Fruit fly (Drosophila melanogaster): ENCODE data around the gene CG8892.

Gene CG8892

dm6 chr2L:4981278-4981966 lies at the start of gene CG8892, which contains the start of gene CG34126:
TSS of gene CG8892 (minus strand) at chr2L:4981592.
TSS of gene CG34126 (plus strand) at chr2L:4981614.
- TF ChIP-seq Hr96 (GFP tag; optimal IDR thresholded peaks at IDR 0.05): peak; percentile 96
- TF ChIP-seq cic (GFP tag; optimal IDR thresholded peaks at IDR 0.05): peak; percentile 89
- no peak for TF ChIP-seq cnc (optimal IDR thresholded peaks at IDR 0.05)
- peak; percentile 97 for TF ChIP-seq Mnt (GFP tag; optimal IDR thresholded peaks at IDR 0.05)
- peak; percentile 99 for TF ChIP-seq ovo (GFP tag; optimal IDR thresholded peaks at IDR 0.05)
- peak; percentile 99 for TF ChIP-seq CG11617 (GFP tag; optimal IDR thresholded peaks at IDR 0.05)
- peak; percentile 96 for TF ChIP-seq CG33017 (tag; optimal IDR thresholded peaks at IDR 0.05)
- peak; percentile 95 for TF ChIP-seq bab1 (GFP tag; optimal IDR thresholded peaks at IDR 0.05)
- peak; percentile 98 for TF ChIP-seq CG7101 (tag; optimal IDR thresholded peaks at IDR 0.05)
- TF ChIP-seq CG7045 (GFP tag; optimal IDR thresholded peaks at IDR 0.05): peak; percentile 97
- TF ChIP-seq toe (GFP tag; optimal IDR thresholded peaks at IDR 0.05): peak; percentile 99
- TF ChIP-seq kay (GFP tag; ENCODE audit: borderline replicate concordance): no peak
- peak; percentile 98 for TF ChIP-seq CG5204 (GFP tag; optimal IDR thresholded peaks at IDR 0.05)
- TF ChIP-seq pad (GFP tag; optimal IDR thresholded peaks at IDR 0.05): peak; percentile 96
- TF ChIP-seq Crg-1 (GFP tag; optimal IDR thresholded peaks at IDR 0.05): peak; percentile 99
- peak; percentile 95 for TF ChIP-seq CG14711 (tag; optimal IDR thresholded peaks at IDR 0.05)
- peak; percentile 90 for TF ChIP-seq tj (GFP tag; optimal IDR thresholded peaks at IDR 0.05)
- TF ChIP-seq CG1620 (GFP tag; optimal IDR thresholded peaks at IDR 0.05): peak; percentile 99
- peak; percentile 99 for TF ChIP-seq Clk (GFP tag; optimal IDR thresholded peaks at IDR 0.05)
- TF ChIP-seq CG12768 (GFP tag; optimal IDR thresholded peaks at IDR 0.05): peak; percentile 99

dm6 chr2L:5030535-5030934 lies 49.1 kb upstream of the CG8892 start:
- TF ChIP-seq CG7101 (tag; optimal IDR thresholded peaks at IDR 0.05) (no peak), kay (GFP tag; ENCODE audit: borderline replicate concordance) (no peak), toe (GFP tag; optimal IDR thresholded peaks at IDR 0.05) (no peak), CG12768 (GFP tag; optimal IDR thresholded peaks at IDR 0.05) (no peak), ovo (GFP tag; optimal IDR thresholded peaks at IDR 0.05) (no peak), cnc (optimal IDR thresholded peaks at IDR 0.05) (no peak), CG33017 (tag; optimal IDR thresholded peaks at IDR 0.05) (no peak), Clk (GFP tag; optimal IDR thresholded peaks at IDR 0.05) (no peak)

- no peak for TF ChIP-seq CG5204 (GFP tag; optimal IDR thresholded peaks at IDR 0.05)
- TF ChIP-seq kay (GFP tag; ENCODE audit: borderline replicate concordance): peak; percentile 33
- no peak for TF ChIP-seq cnc (optimal IDR thresholded peaks at IDR 0.05)
- TF ChIP-seq toe (GFP tag; optimal IDR thresholded peaks at IDR 0.05): no peak
- TF ChIP-seq CG12768 (GFP tag; optimal IDR thresholded peaks at IDR 0.05): no peak
- TF ChIP-seq tj (GFP tag; optimal IDR thresholded peaks at IDR 0.05): peak; percentile 60
- TF ChIP-seq CG33017 (tag; optimal IDR thresholded peaks at IDR 0.05): no peak
- TF ChIP-seq pad (GFP tag; optimal IDR thresholded peaks at IDR 0.05): no peak
- no peak for TF ChIP-seq Clk (GFP tag; optimal IDR thresholded peaks at IDR 0.05)
- TF ChIP-seq Hr96 (GFP tag; optimal IDR thresholded peaks at IDR 0.05): no peak
- no peak for TF ChIP-seq CG14711 (tag; optimal IDR thresholded peaks at IDR 0.05)
- TF ChIP-seq CG1620 (GFP tag; optimal IDR thresholded peaks at IDR 0.05): no peak
- no peak for TF ChIP-seq Mnt (GFP tag; optimal IDR thresholded peaks at IDR 0.05)
Observed at dm6 chr2L:5029809-5030108, 48.4 kb upstream of the CG8892 start.

dm6 chr2L:5029049-5029808 lies 47.8 kb upstream of the CG8892 start, which contains the start of gene Col4a1:
TSS of gene Col4a1 (plus strand) at chr2L:5029609.
- TF ChIP-seq ovo (GFP tag; optimal IDR thresholded peaks at IDR 0.05) (no peak), Clk (GFP tag; optimal IDR thresholded peaks at IDR 0.05) (no peak), CG12768 (GFP tag; optimal IDR thresholded peaks at IDR 0.05) (peak; percentile 49), Mnt (GFP tag; optimal IDR thresholded peaks at IDR 0.05) (peak; percentile 7), toe (GFP tag; optimal IDR thresholded peaks at IDR 0.05) (no peak), cic (GFP tag; optimal IDR thresholded peaks at IDR 0.05) (peak; percentile 72)

dm6 chr2L:5028091-5028490 lies 46.7 kb upstream of the CG8892 start, which contains the start of gene vkg:
TSS of gene vkg (minus strand) at chr2L:5028191.
- no peak for TF ChIP-seq Mnt (GFP tag; optimal IDR thresholded peaks at IDR 0.05)
- TF ChIP-seq ovo (GFP tag; optimal IDR thresholded peaks at IDR 0.05): no peak
- TF ChIP-seq CG7045 (GFP tag; optimal IDR thresholded peaks at IDR 0.05): no peak
- TF ChIP-seq bab1 (GFP tag; optimal IDR thresholded peaks at IDR 0.05): no peak
- no peak for TF ChIP-seq CG11617 (GFP tag; optimal IDR thresholded peaks at IDR 0.05)
- TF ChIP-seq CG1620 (GFP tag; optimal IDR thresholded peaks at IDR 0.05): no peak
- no peak for TF ChIP-seq cnc (optimal IDR thresholded peaks at IDR 0.05)
- no peak for TF ChIP-seq toe (GFP tag; optimal IDR thresholded peaks at IDR 0.05)
- no peak for TF ChIP-seq CG14711 (tag; optimal IDR thresholded peaks at IDR 0.05)
- TF ChIP-seq kay (GFP tag; ENCODE audit: borderline replicate concordance): no peak
- no peak for TF ChIP-seq CG5204 (GFP tag; optimal IDR thresholded peaks at IDR 0.05)
- TF ChIP-seq pad (GFP tag; optimal IDR thresholded peaks at IDR 0.05): no peak
- TF ChIP-seq Clk (GFP tag; optimal IDR thresholded peaks at IDR 0.05): no peak
- TF ChIP-seq tj (GFP tag; optimal IDR thresholded peaks at IDR 0.05): no peak

Data from whole organism, adult.